Worm (Caenorhabditis elegans): ENCODE measurements around the gene R01E6.7.

R01E6.7 gene

DNA sequence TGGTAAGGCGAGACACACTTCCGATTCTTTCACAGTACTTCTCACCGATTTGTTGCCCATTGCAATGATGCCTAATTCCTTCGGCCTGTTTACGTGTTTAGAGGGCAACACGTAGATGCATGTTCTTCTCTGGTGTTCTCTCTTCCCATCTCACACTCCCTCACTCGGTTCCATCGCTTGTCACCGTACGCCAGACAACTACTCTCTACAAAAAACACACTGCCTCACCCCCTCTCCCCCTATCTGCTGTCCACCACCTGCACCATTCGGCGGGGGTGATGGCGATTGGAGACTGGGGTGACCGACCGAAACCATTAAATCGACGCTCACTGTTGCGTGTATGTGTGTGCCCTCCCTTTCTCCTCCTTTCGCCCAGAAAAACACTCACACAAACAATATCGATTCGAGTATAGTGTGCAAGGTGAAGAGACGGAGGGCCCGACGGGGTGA, 14.2 kb upstream of the R01E6.7 start (continued):
- TF ChIP-seq mdl-1 (tag; optimal IDR thresholded peaks at IDR 0.05): peak in 1 of 2 experiments; percentile 47
- no peak for TF ChIP-seq lin-39 (tag; optimal IDR thresholded peaks at IDR 0.05)
- peak; percentile 24 for TF ChIP-seq nhr-25 (tag; optimal IDR thresholded peaks at IDR 0.05; ENCODE audit: borderline replicate concordance, insufficient read depth)
- TF ChIP-seq daf-16 (GFP tag; optimal IDR thresholded peaks at IDR 0.05): peak; percentile 18 to 32
- peak; percentile 80 for TF ChIP-seq daf-16 (tag; optimal IDR thresholded peaks at IDR 0.05)
- TF ChIP-seq dpl-1 (GFP tag; optimal IDR thresholded peaks at IDR 0.05): peak; percentile 13
- TF ChIP-seq lin-38 (GFP tag; IDR thresholded peaks at IDR 0.05): no peak
- TF ChIP-seq nhr-42 (GFP tag; IDR thresholded peaks at IDR 0.05): 0 out of 2 replicates have a peak, but pooled peaks have one; percentile 28
- peak in 1 of 2 experiments; percentile 42 for TF ChIP-seq hif-1 (tag; optimal IDR thresholded peaks at IDR 0.05)
- peak; percentile 8 for TF ChIP-seq dve-1 (tag; optimal IDR thresholded peaks at IDR 0.05; ENCODE audit: insufficient read depth)
- TF ChIP-seq ceh-62 (tag; optimal IDR thresholded peaks at IDR 0.05): no peak
- TF ChIP-seq R02D3.7 (tag; optimal IDR thresholded peaks at IDR 0.05): no peak
- TF ChIP-seq nhr-28 (tag; optimal IDR thresholded peaks at IDR 0.05): peak; percentile 17
- peak; percentile 4 for TF ChIP-seq zip-2 (tag; optimal IDR thresholded peaks at IDR 0.05)
- TF ChIP-seq hmg-1.1 (GFP tag; IDR thresholded peaks at IDR 0.05): peak; percentile 48; the same call in 1 of the 2 replicates
- TF ChIP-seq spr-1 (tag; optimal IDR thresholded peaks at IDR 0.05): peak; percentile 1
- no peak for TF ChIP-seq F26F4.8 (GFP tag; conservative IDR thresholded peaks at IDR 0.05)
- TF ChIP-seq unc-39 (tag; optimal IDR thresholded peaks at IDR 0.05): no peak
- TF ChIP-seq php-3 (GFP tag; IDR thresholded peaks at IDR 0.05): peak; percentile 78

DNA sequence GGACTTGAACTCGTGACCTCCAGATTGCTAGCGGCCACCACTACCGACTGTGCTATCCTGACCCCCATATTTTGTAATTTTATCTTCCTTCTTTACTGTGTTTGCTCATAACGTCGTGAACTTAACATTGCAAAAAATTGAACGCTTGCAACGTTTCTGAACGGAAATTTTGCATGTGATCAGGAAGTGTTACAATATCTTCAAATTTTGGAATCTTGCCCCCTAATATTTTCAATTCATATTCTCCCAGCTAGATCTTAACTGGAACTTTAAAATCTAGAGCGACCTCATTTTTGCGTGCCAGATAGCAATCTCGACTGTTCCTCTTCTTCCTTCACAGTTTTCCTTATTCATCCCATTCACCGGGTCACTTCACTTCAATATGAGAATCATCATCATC, 12.1 kb upstream of the R01E6.7 start, which contains the start of gene F54B11.10:
TSS of gene F54B11.10 (plus strand) at position 301 of the 400 bp plus-strand sequence.
- TF ChIP-seq arid-1 (GFP tag; conservative IDR thresholded peaks at IDR 0.05) (no peak), snpc-1.2 (GFP tag; IDR thresholded peaks at IDR 0.05) (no peak), F37D6.2 (tag; optimal IDR thresholded peaks at IDR 0.05) (no peak), ceh-32 (tag; optimal IDR thresholded peaks at IDR 0.05; ENCODE audit: poor library complexity) (no peak), nhr-28 (tag; optimal IDR thresholded peaks at IDR 0.05) (no peak), nhr-10 (tag; optimal IDR thresholded peaks at IDR 0.05) (no peak), aly-2 (tag; optimal IDR thresholded peaks at IDR 0.05) (no peak), dve-1 (tag; optimal IDR thresholded peaks at IDR 0.05; ENCODE audit: insufficient read depth) (no peak), zfp-2 (tag; optimal IDR thresholded peaks at IDR 0.05) (no peak), nhr-111 (GFP tag; optimal IDR thresholded peaks at IDR 0.05) (no peak), Y105C5A.15 (GFP tag; IDR thresholded peaks at IDR 0.05) (no peak), ztf-11 (tag; optimal IDR thresholded peaks at IDR 0.05) (no peak), dmd-6 (GFP tag; IDR thresholded peaks at IDR 0.05) (no peak), ces-1 (GFP tag; optimal IDR thresholded peaks at IDR 0.05) (no peak), nhr-102 (tag; optimal IDR thresholded peaks at IDR 0.05) (no peak), ZK546.5 (tag; optimal IDR thresholded peaks at IDR 0.05) (no peak)

DNA sequence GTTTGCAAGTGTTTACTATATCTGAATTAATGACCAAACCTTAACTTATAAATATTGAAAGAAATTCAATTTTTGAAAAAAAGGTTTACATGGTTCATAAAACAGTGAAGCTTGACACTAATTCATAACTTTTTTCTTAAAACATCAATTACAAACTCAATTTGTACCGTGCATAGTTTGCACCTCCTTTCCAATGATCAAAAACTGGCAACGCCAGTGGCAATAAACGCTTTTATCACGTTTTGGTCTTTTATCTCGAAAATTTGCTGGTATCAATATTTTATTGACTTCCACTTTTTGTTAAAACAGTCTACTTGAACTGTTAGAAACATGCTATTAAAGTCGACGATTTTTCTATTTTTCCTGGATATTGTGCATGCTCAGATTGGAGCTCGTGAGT, 8.7 kb upstream of the R01E6.7 start, which contains the start of gene F54B11.11:
TSS of gene F54B11.11 (plus strand) at position 301 of the 400 bp plus-strand sequence.
- no peak for TF ChIP-seq duxl-1 (tag; optimal IDR thresholded peaks at IDR 0.05; ENCODE audit: poor library complexity)
- no peak for TF ChIP-seq mdl-1 (tag; optimal IDR thresholded peaks at IDR 0.05)
- TF ChIP-seq mdt-29 (GFP tag; IDR thresholded peaks at IDR 0.05): no peak
- no peak for TF ChIP-seq Y105C5A.15 (GFP tag; IDR thresholded peaks at IDR 0.05)
- TF ChIP-seq ceh-44 (GFP tag; IDR thresholded peaks at IDR 0.05): no peak
- TF ChIP-seq jun-1 (tag; optimal IDR thresholded peaks at IDR 0.05): no peak
- no peak for TF ChIP-seq daf-8 (GFP tag; IDR thresholded peaks at IDR 0.05)
- no peak for TF ChIP-seq zfp-2 (tag; optimal IDR thresholded peaks at IDR 0.05)
- TF ChIP-seq nhr-102 (tag; optimal IDR thresholded peaks at IDR 0.05): no peak
